Worm (Caenorhabditis elegans) whole organism, early embryonic: ENCODE results near the gene let-92.

Source experiments
- B0310.2 ChIP-seq: sonication (generic microtip); optimal IDR thresholded peaks from 2 replicates; lab custom pipeline; 2016; ENCODE audit warnings: mild to moderate bottlenecking, missing genetic modification characterization, missing compliant biosample characterization
- aly-1 ChIP-seq: sonication (generic microtip); optimal IDR thresholded peaks from 2 replicates; lab custom pipeline; 2016; ENCODE audit warnings: missing genetic modification characterization, missing compliant biosample characterization
- ama-1 ChIP-seq: fragments of 150-350 bp; optimal IDR thresholded peaks from 2 replicates; lab custom pipeline; 2014
- flt-1 ChIP-seq: fragments of 200-800 bp; sonication (Bioruptor generic); IDR thresholded peaks from 2 replicates; pipeline ENCODE4 v1.3.6; 2022; ENCODE audit warnings: missing genetic modification characterization, missing compliant biosample characterization
- pes-1 ChIP-seq: fragments of 200-800 bp; sonication (Bioruptor generic); IDR thresholded peaks from 2 replicates; pipeline ENCODE4 v1.3.6; 2022; ENCODE audit warnings: missing genetic modification reagents, missing genetic modification characterization, missing compliant biosample characterization
- tbx-11 ChIP-seq: fragments of 200-800 bp; sonication (Bioruptor generic); IDR thresholded peaks from 2 replicates; pipeline ENCODE4 v1.3.6; 2022; ENCODE audit warnings: missing genetic modification characterization, missing compliant biosample characterization
- tbx-37 ChIP-seq: fragments of 200-800 bp; sonication (Bioruptor generic); conservative IDR thresholded peaks from 2 replicates; pipeline ENCODE4 v1.3.6; 2022; ENCODE audit warnings: missing genetic modification reagents, missing genetic modification characterization, missing compliant biosample characterization

ce11 chrIV:11847771-11848312 is 10.4 kb upstream of the let-92 start, which contains the start of the genes F38H4.6 and F38H4.4:
- TF ChIP-seq ama-1 (lab: Kevin White, UChicago) (no peak), pes-1 (GFP tag; lab: Robert Waterston, UW) (no peak), B0310.2 (tag; lab: Kevin White, UChicago) (no peak), tbx-37 (GFP tag; lab: Robert Waterston, UW) (no peak), tbx-11 (GFP tag; lab: Robert Waterston, UW) (no peak), flt-1 (GFP tag; lab: Robert Waterston, UW) (no peak), aly-1 (tag; lab: Kevin White, UChicago) (no peak)
